Fruit fly (Drosophila melanogaster) whole organism, adult: Measurements from ENCODE around the gene Nepl18.

ENCODE experiments used
- CG11617 ChIP-seq: fragments of 200-800 bp; sonication (Bioruptor generic); optimal IDR thresholded peaks from 2 replicates; lab custom pipeline; 2017; ENCODE audit warnings: mild to moderate bottlenecking, missing biosample characterization, missing genetic modification reagents, missing genetic modification characterization
- CG14711 ChIP-seq: fragments of 200-800 bp; sonication (Bioruptor generic); optimal IDR thresholded peaks from 2 replicates; lab custom pipeline; 2018; ENCODE audit warnings: missing biosample characterization, mild to moderate bottlenecking, missing genetic modification characterization, moderate library complexity
- CG1620 ChIP-seq: fragments of 200-800 bp; sonication (Bioruptor generic); optimal IDR thresholded peaks from 2 replicates; lab custom pipeline; 2016; ENCODE audit warnings: missing biosample characterization, missing genetic modification characterization
- CG33017 ChIP-seq: fragments of 200-800 bp; sonication (Bioruptor generic); optimal IDR thresholded peaks from 2 replicates; lab custom pipeline; 2018; ENCODE audit warnings: missing biosample characterization, mild to moderate bottlenecking, missing genetic modification characterization, moderate library complexity
- CG5204 ChIP-seq: fragments of 200-800 bp; sonication (Bioruptor generic); optimal IDR thresholded peaks from 2 replicates; lab custom pipeline; 2016; ENCODE audit warnings: missing biosample characterization, missing genetic modification characterization
- CG7101 ChIP-seq: fragments of 200-800 bp; sonication (Bioruptor generic); optimal IDR thresholded peaks from 2 replicates; lab custom pipeline; 2018; ENCODE audit warnings: missing biosample characterization, mild to moderate bottlenecking, missing genetic modification characterization, moderate library complexity
- Clk ChIP-seq: fragments of 200-800 bp; sonication (Bioruptor generic); optimal IDR thresholded peaks from 2 replicates; lab custom pipeline; 2017; ENCODE audit warnings: missing biosample characterization, missing genetic modification characterization
- Crg-1 ChIP-seq: fragments of 200-800 bp; sonication (Bioruptor generic); optimal IDR thresholded peaks from 2 replicates; lab custom pipeline; 2016; ENCODE audit warnings: missing biosample characterization, missing genetic modification characterization
- Hr96 ChIP-seq: fragments of 200-800 bp; sonication (Bioruptor generic); optimal IDR thresholded peaks from 2 replicates; lab custom pipeline; 2016; ENCODE audit warnings: missing biosample characterization, missing genetic modification characterization
- Mnt ChIP-seq: fragments of 200-800 bp; sonication (Bioruptor generic); optimal IDR thresholded peaks from 2 replicates; lab custom pipeline; 2016; ENCODE audit warnings: missing biosample characterization, mild to moderate bottlenecking, missing genetic modification characterization
- bab1 ChIP-seq: fragments of 200-800 bp; sonication (Bioruptor generic); optimal IDR thresholded peaks from 3 replicates; lab custom pipeline; 2019; ENCODE audit warnings: missing biosample characterization, mild to moderate bottlenecking, missing genetic modification characterization, moderate library complexity
- cic ChIP-seq: fragments of 200-800 bp; sonication (Bioruptor generic); optimal IDR thresholded peaks from 2 replicates; lab custom pipeline; 2017; ENCODE audit warnings: missing biosample characterization, mild to moderate bottlenecking, missing genetic modification characterization, moderate library complexity
- cnc ChIP-seq, 2 experiments: fragments of >200 bp; optimal IDR thresholded peaks; 2 replicates each; lab custom pipeline; 2017
- kay ChIP-seq: fragments of 200-800 bp; sonication (Bioruptor generic); peaks from one replicate; lab custom pipeline; 2016; ENCODE audit warnings: missing biosample characterization, missing genetic modification characterization, borderline replicate concordance
- pad ChIP-seq: fragments of 200-800 bp; sonication (Bioruptor generic); optimal IDR thresholded peaks from 3 replicates; lab custom pipeline; 2017; ENCODE audit warnings: missing biosample characterization, missing genetic modification characterization, mild to moderate bottlenecking, moderate library complexity, missing genetic modification reagents
- tj ChIP-seq: fragments of 200-800 bp; sonication (Bioruptor generic); optimal IDR thresholded peaks from 3 replicates; lab custom pipeline; 2017; ENCODE audit warnings: missing biosample characterization, mild to moderate bottlenecking, missing genetic modification characterization, moderate library complexity
- toe ChIP-seq: fragments of 200-800 bp; sonication (Bioruptor generic); optimal IDR thresholded peaks from 2 replicates; lab custom pipeline; 2016; ENCODE audit warnings: missing biosample characterization, missing genetic modification characterization

Nepl18 gene

dm6 chr3R:28891513-28892097 lies 16.2 kb downstream of the Nepl18 start:
- TF ChIP-seq cic (GFP tag; lab: Kevin White, UChicago) (peak; percentile 10), CG5204 (GFP tag; lab: Kevin White, UChicago) (no peak)

DNA sequence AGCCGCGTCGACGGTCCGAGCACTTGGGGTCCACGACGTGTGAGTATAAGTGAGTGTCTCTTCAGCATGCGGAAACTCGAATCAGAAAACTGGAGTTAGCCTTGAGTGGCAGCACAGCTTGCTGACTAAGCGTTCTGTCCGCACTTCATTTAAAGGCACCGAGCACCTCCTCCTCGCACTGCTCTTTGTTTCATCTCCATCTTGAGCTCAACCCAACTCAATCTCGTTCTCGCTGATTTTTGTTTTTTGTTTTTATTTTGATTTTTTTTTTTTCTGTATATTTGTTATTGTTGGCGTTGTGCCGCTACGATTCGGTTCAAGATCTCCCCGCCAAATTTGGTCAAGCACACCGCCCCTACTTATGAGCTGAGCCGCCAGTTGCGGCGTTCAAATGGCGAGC lies 19.6 kb downstream of the Nepl18 start:
- TF ChIP-seq tj (GFP tag; lab: Kevin White, UChicago): peak; percentile 40
- TF ChIP-seq pad (GFP tag; lab: Kevin White, UChicago): no peak

DNA sequence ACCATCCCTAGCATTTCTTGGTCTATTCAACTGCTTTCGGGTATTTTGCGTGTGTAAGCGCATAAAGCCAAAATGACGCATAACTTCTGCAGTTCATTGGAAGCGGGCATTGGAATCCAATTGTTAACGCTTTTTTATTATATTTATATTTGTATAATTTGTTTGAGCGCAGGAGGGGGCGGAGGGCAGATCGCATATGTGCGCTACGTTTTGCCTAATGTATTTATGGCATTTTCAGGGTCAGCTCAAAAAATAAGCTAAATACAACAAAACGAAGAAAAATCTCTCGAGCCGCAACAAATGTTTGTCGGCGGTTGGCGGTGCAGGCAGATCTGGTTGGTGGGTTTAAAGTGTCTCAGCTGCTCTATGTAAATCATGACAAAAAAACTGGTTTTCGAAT lies 22.5 kb downstream of the Nepl18 start:
- TF ChIP-seq CG7101 (tag; lab: Kevin White, UChicago) (no peak), CG14711 (no peak), Hr96 (GFP tag; lab: Kevin White, UChicago) (no peak), CG33017 (tag; lab: Kevin White, UChicago) (no peak), bab1 (GFP tag; lab: Kevin White, UChicago) (no peak), CG11617 (GFP tag; lab: Kevin White, UChicago) (no peak), Clk (GFP tag; lab: Kevin White, UChicago) (no peak), pad (GFP tag; lab: Kevin White, UChicago) (no peak), kay (no peak), CG1620 (no peak), Crg-1 (GFP tag; lab: Kevin White, UChicago) (no peak), cic (GFP tag; lab: Kevin White, UChicago) (no peak), tj (GFP tag; lab: Kevin White, UChicago) (no peak)

- no peak for TF ChIP-seq toe (GFP tag; lab: Kevin White, UChicago)
- TF ChIP-seq Mnt (GFP tag; lab: Kevin White, UChicago): no peak
- TF ChIP-seq Crg-1 (GFP tag; lab: Kevin White, UChicago): no peak
These were observed 23.6 kb downstream of the Nepl18 start for dm6 chr3R:28898921-28899545.

DNA sequence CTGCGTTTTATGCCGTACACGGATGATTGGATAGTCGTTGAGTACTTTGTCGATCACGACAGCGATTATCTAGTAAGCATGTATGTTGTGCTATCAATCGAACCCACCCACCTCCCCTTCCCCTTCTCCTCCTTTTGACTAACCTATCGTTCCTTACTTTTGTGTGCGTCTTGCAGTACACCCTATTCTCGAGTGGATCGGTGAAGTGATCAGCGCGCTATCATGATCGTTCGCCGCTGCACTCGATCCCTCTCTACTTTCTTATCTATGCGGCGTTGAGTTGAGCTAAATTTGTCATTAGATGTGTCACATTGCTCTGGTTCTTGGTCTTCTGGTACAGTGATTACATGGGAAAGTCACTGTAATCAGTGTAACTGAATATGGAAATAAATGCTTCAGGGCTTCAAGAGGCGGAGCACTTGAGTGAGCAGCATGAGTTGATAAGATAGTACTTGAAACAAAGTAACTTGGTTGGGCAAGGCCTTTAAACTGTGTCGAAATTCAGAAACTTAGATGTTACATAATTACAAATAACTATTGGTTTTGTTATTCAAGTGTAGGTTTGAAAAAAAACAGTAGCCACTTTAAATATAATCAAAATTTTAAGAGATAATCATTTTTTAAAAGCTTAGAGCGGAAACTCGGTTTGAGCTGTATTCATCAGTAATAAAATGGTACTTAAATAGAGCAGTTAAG lies 26.2 kb downstream of the Nepl18 start:
- TF ChIP-seq kay (peak; percentile 44), CG11617 (GFP tag; lab: Kevin White, UChicago) (no peak)

- no peak for TF ChIP-seq CG1620
- no peak for TF ChIP-seq toe (GFP tag; lab: Kevin White, UChicago)
- no peak for TF ChIP-seq CG11617 (GFP tag; lab: Kevin White, UChicago)
- no peak for TF ChIP-seq Crg-1 (GFP tag; lab: Kevin White, UChicago)
- no peak for TF ChIP-seq CG7101 (tag; lab: Kevin White, UChicago)
- TF ChIP-seq Clk (GFP tag; lab: Kevin White, UChicago): no peak
- no peak for TF ChIP-seq CG33017 (tag; lab: Kevin White, UChicago)
- TF ChIP-seq Mnt (GFP tag; lab: Kevin White, UChicago): no peak
- TF ChIP-seq cnc (optimal IDR thresholded peaks at IDR 0.05; lab: Kevin White, UChicago): no peak
- TF ChIP-seq kay: no peak
- no peak for TF ChIP-seq CG14711
- TF ChIP-seq pad (GFP tag; lab: Kevin White, UChicago): no peak
These were observed 28.0 kb downstream of the Nepl18 start for dm6 chr3R:28903392-28903791.

DNA sequence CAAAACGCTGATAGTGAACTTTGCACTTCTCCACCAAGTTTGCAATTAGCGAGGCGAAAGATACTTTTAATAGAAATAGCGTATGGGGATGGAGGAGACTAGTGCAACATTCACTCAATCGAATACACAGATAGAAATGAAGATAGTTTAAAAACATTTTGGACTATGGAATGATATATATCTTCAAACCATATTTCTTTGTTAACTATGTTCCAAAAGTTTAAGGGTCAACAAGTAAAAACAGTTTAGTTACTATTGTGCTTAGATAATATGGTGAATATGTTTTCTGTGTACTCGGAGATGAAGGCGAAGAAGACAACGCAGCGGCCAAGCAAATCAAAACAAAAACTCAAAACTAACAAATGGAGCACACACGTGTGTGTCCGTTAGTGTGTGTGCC lies 28.8 kb downstream of the Nepl18 start:
- TF ChIP-seq CG11617 (GFP tag; lab: Kevin White, UChicago) (no peak), toe (GFP tag; lab: Kevin White, UChicago) (no peak), CG33017 (tag; lab: Kevin White, UChicago) (no peak), kay (no peak), Hr96 (GFP tag; lab: Kevin White, UChicago) (no peak), Crg-1 (GFP tag; lab: Kevin White, UChicago) (no peak), tj (GFP tag; lab: Kevin White, UChicago) (no peak), CG1620 (no peak), cnc (optimal IDR thresholded peaks at IDR 0.05; lab: Kevin White, UChicago) (no peak)

DNA sequence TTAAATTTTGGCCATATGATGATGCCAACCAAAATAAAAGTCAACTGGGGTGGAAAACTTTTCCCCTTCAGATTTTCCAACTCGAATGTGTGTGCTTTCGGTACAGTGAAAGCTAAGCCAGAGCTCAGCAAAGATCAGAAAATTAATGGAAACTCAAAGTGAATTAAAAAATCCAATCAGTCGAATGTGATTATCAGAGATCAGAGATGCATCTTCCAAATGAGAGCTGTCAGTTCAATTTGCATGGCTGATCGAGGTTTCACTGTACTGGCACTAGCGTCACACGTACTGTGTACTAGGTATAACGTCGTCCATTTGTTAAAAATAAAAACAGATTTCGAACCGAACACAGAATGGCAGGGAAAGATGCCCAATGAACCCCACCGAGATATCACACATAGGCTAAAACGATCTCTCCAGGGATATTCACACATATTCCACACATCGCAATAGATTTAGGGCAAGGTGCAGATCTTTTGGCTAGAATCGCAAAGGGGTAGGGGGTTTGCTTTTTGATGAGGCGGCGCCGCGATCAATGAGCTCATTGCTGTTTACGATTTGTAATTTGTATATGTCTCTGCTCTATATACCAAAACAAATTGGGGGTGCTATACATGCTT lies 29.5 kb downstream of the Nepl18 start:
- TF ChIP-seq Hr96 (GFP tag; lab: Kevin White, UChicago): peak; percentile 29
- TF ChIP-seq Crg-1 (GFP tag; lab: Kevin White, UChicago): no peak
